Fruit fly (Drosophila melanogaster) whole organism, embryonic: Measurements from ENCODE around the gene Bace.

Source experiments
- ATbp ChIP-seq: fragments of 200-800 bp; sonication (Bioruptor generic); optimal IDR thresholded peaks from 2 replicates; lab custom pipeline; 2017; ENCODE audit warnings: missing biosample characterization, mild to moderate bottlenecking, missing genetic modification characterization, missing genetic modification reagents
- CG13296 ChIP-seq: fragments of 200-800 bp; sonication (Bioruptor generic); optimal IDR thresholded peaks from 3 replicates; lab custom pipeline; 2018; ENCODE audit warnings: missing biosample characterization, mild to moderate bottlenecking, missing genetic modification characterization
- CG15601 ChIP-seq: fragments of 200-800 bp; sonication (Bioruptor generic); optimal IDR thresholded peaks from 3 replicates; lab custom pipeline; 2019; ENCODE audit warnings: missing biosample characterization, mild to moderate bottlenecking, missing genetic modification characterization, moderate library complexity
- CG6175 ChIP-seq: fragments of 200-800 bp; sonication (Bioruptor generic); IDR thresholded peaks from 3 replicates; pipeline ENCODE4 v1.3.6; 2022; ENCODE audit warnings: missing biosample characterization, missing genetic modification characterization
- CG6765 ChIP-seq: fragments of 200-800 bp; sonication (Bioruptor generic); optimal IDR thresholded peaks from 3 replicates; lab custom pipeline; 2017; ENCODE audit warnings: missing biosample characterization, mild to moderate bottlenecking, missing genetic modification characterization
- Dll ChIP-seq: fragments of 200-800 bp; sonication (Bioruptor generic); IDR thresholded peaks from 4 replicates; pipeline ENCODE4 v1.3.6; 2022; ENCODE audit warnings: missing biosample characterization, missing genetic modification characterization; ENCODE audit not compliant: partially characterized antibody
- H15 ChIP-seq: fragments of 200-800 bp; sonication (Bioruptor generic); IDR thresholded peaks from 3 replicates; pipeline ENCODE4 v1.3.6; 2022; ENCODE audit warnings: missing biosample characterization, missing genetic modification characterization
- Sox102F ChIP-seq: fragments of 200-800 bp; sonication (Bioruptor generic); optimal IDR thresholded peaks from 2 replicates; lab custom pipeline; 2018; ENCODE audit warnings: missing biosample characterization, mild to moderate bottlenecking, missing genetic modification characterization, moderate library complexity
- TFAM ChIP-seq: fragments of 200-800 bp; sonication (Bioruptor generic); optimal IDR thresholded peaks from 2 replicates; lab custom pipeline; 2017; ENCODE audit warnings: missing biosample characterization, missing genetic modification characterization, inconsistent platforms
- dm ChIP-seq: fragments of 200-800 bp; sonication (Bioruptor generic); optimal IDR thresholded peaks from 3 replicates; lab custom pipeline; 2016; ENCODE audit warnings: missing biosample characterization, missing genetic modification characterization
- jigr1 ChIP-seq: fragments of 200-800 bp; sonication (Bioruptor generic); IDR thresholded peaks from 3 replicates; pipeline ENCODE4 v1.3.6; 2022; ENCODE audit warnings: missing biosample characterization, missing genetic modification characterization
- jing ChIP-seq: fragments of 200-800 bp; sonication (Bioruptor generic); optimal IDR thresholded peaks from 2 replicates; lab custom pipeline; 2018; ENCODE audit warnings: missing biosample characterization, mild to moderate bottlenecking, missing genetic modification characterization
- slou ChIP-seq: fragments of 200-800 bp; sonication (Bioruptor generic); optimal IDR thresholded peaks from 3 replicates; lab custom pipeline; 2016; ENCODE audit warnings: missing biosample characterization, missing genetic modification characterization

- no peak for TF ChIP-seq CG15601 (tag; lab: Kevin White, UChicago)
- TF ChIP-seq jigr1 (GFP tag; lab: Robert Waterston, UW): no peak
- no peak for TF ChIP-seq jing (GFP tag; lab: Kevin White, UChicago)
- no peak for TF ChIP-seq Sox102F (GFP tag; lab: Kevin White, UChicago)
- TF ChIP-seq CG6765: no peak
- TF ChIP-seq TFAM (GFP tag; lab: Kevin White, UChicago): no peak
- no peak for TF ChIP-seq slou (GFP tag; lab: Kevin White, UChicago)
- TF ChIP-seq Dll (GFP tag; lab: Robert Waterston, UW): no peak
- no peak for TF ChIP-seq CG6175
- TF ChIP-seq CG13296 (GFP tag; lab: Kevin White, UChicago): no peak
- no peak for TF ChIP-seq H15
- TF ChIP-seq dm (GFP tag; lab: Kevin White, UChicago): no peak
- TF ChIP-seq ATbp (GFP tag; lab: Kevin White, UChicago): no peak
Measured at dm6 chr2L:8468929-8469681, 27.0 kb downstream of the Bace start.
